Worm (Caenorhabditis elegans) whole organism, L1 larva: Measurements from ENCODE around the gene C47E12.12.

Experiments used
- ceh-88 ChIP-seq: fragments of 200-800 bp; sonication (Bioruptor generic); IDR thresholded peaks from 2 replicates; pipeline ENCODE4 v1.3.6; 2022; ENCODE audit warnings: missing genetic modification characterization, missing compliant biosample characterization
- egl-27 ChIP-seq, 2 experiments: fragments of 150-350 bp in 1 of 2; sonication (generic microtip); optimal IDR thresholded peaks; 3 replicates each; lab custom pipeline; 2017 to 2018; ENCODE audit warnings: missing biosample characterization in 2 of 2, missing genetic modification characterization in 2 of 2, missing genetic modification reagents in 2 of 2
- lin-13 ChIP-seq: fragments of 150-350 bp; optimal IDR thresholded peaks from 2 replicates; lab custom pipeline; 2014; ENCODE audit warnings: missing biosample characterization, missing genetic modification reagents, missing genetic modification characterization
- lin-15B ChIP-seq: fragments of 150-350 bp; sonication (generic microtip); optimal IDR thresholded peaks from 3 replicates; lab custom pipeline; 2014; ENCODE audit warnings: missing biosample characterization, missing genetic modification characterization
- mab-9 ChIP-seq: fragments of 200-800 bp; sonication (Bioruptor generic); IDR thresholded peaks from 2 replicates; pipeline ENCODE4 v1.3.6; 2022; ENCODE audit warnings: missing genetic modification reagents, missing genetic modification characterization, missing compliant biosample characterization
- mdl-1 ChIP-seq, 2 experiments: fragments of 150-350 bp; optimal IDR thresholded peaks; 2 replicates each; lab custom pipeline; 2014 to 2017; ENCODE audit warnings: missing biosample characterization in 2 of 2, missing genetic modification characterization in 2 of 2, inconsistent platforms in 1 of 2
- mep-1 ChIP-seq: fragments of 150-350 bp; optimal IDR thresholded peaks from 2 replicates; lab custom pipeline; 2014; ENCODE audit warnings: missing biosample characterization, missing genetic modification characterization
- nhr-12 ChIP-seq: sonication (generic microtip); optimal IDR thresholded peaks from 2 replicates; lab custom pipeline; 2017; ENCODE audit warnings: missing biosample characterization, missing genetic modification characterization
- nhr-237 ChIP-seq: fragments of 150-350 bp; optimal IDR thresholded peaks from 2 replicates; lab custom pipeline; 2014; ENCODE audit warnings: missing biosample characterization, missing genetic modification characterization
- skn-1 ChIP-seq: fragments of 150-350 bp; optimal IDR thresholded peaks from 2 replicates; lab custom pipeline; 2014; ENCODE audit warnings: missing biosample characterization, missing genetic modification characterization
- snu-23 ChIP-seq: sonication (generic microtip); optimal IDR thresholded peaks from 2 replicates; lab custom pipeline; 2016; ENCODE audit warnings: missing genetic modification characterization, missing compliant biosample characterization
- sptf-1 ChIP-seq: fragments of 150-350 bp; optimal IDR thresholded peaks from 2 replicates; lab custom pipeline; 2014; ENCODE audit warnings: missing biosample characterization, missing genetic modification characterization
- vab-15 ChIP-seq: sonication (generic microtip); optimal IDR thresholded peaks from 2 replicates; lab custom pipeline; 2017; ENCODE audit warnings: missing genotype, mild to moderate bottlenecking, missing genetic modification characterization, missing compliant biosample characterization
- ztf-11 ChIP-seq, 2 experiments: sonication (generic microtip); optimal IDR thresholded peaks; 2 replicates each; lab custom pipeline; 2016 to 2017; ENCODE audit warnings: missing genetic modification characterization in 2 of 2, missing biosample characterization in 1 of 2, missing compliant biosample characterization in 1 of 2

DNA sequence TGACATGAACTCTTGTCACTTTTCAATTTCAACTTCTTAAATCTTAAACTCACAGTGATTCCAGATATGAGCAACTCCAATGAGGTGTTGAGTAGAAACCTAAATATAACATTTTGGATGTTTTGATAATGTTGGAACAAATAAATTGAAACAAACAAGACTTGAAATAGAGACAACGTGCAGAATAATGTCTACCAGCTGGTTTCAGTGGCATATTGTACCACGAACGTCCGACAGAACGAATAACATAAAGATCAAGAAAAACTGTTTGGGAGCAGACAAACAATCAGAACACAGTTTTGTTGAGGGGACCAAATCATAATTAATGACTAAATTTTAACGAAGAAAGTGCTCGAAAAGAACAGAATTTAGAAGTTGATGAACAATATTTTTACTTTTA, 19.2 kb downstream of the C47E12.12 start, which contains the start of gene gon-1:
- no peak for TF ChIP-seq nhr-12 (tag; lab: Kevin White, UChicago)
- no peak for TF ChIP-seq lin-15B (tag; lab: Kevin White, UChicago)
- TF ChIP-seq mep-1 (tag; lab: Kevin White, UChicago), result no peak
- TF ChIP-seq ztf-11 (tag; optimal IDR thresholded peaks at IDR 0.05; lab: Kevin White, UChicago), result no peak
- TF ChIP-seq vab-15 (tag; lab: Kevin White, UChicago), result no peak
- no peak for TF ChIP-seq skn-1 (tag; lab: Kevin White, UChicago)
- TF ChIP-seq mdl-1 (tag; optimal IDR thresholded peaks at IDR 0.05; lab: Kevin White, UChicago), result no peak
- TF ChIP-seq mab-9 (GFP tag; lab: Robert Waterston, UW), result no peak
- no peak for TF ChIP-seq egl-27 (tag; optimal IDR thresholded peaks at IDR 0.05; lab: Kevin White, UChicago)
- no peak for TF ChIP-seq lin-13
- TF ChIP-seq nhr-237, result no peak
- TF ChIP-seq snu-23 (GFP tag; lab: Kevin White, UChicago), result no peak
- TF ChIP-seq ceh-88, result no peak
- no peak for TF ChIP-seq sptf-1 (tag; lab: Kevin White, UChicago)
